Fruit fly (Drosophila melanogaster): ENCODE measurements around the gene Arfrp1.

Gene Arfrp1

dm6 chrX:9139138-9139537, 32.3 kb downstream of the Arfrp1 start:
- peak; percentile 38 for TF ChIP-seq CG32532 (GFP tag; IDR thresholded peaks at IDR 0.05)
- TF ChIP-seq HHEX (GFP tag; optimal IDR thresholded peaks at IDR 0.05) = peak; percentile 59
- TF ChIP-seq Max (GFP tag; optimal IDR thresholded peaks at IDR 0.05) = no peak
- TF ChIP-seq CG8290 (GFP tag; optimal IDR thresholded peaks at IDR 0.05) = no peak
- TF ChIP-seq CG8290 (tag; optimal IDR thresholded peaks at IDR 0.05) = peak in 1 of 2 experiments; percentile 57
- TF ChIP-seq NFAT (GFP tag; IDR thresholded peaks at IDR 0.05) = peak; percentile 23; the same call in 1 of the 2 replicates
- peak; percentile 62 for TF ChIP-seq CG12769 (tag; optimal IDR thresholded peaks at IDR 0.05)
- peak; percentile 56 for TF ChIP-seq Deaf1 (tag; optimal IDR thresholded peaks at IDR 0.05)
- TF ChIP-seq gcm (GFP tag; optimal IDR thresholded peaks at IDR 0.05) = peak; percentile 45
- peak; percentile 17 for TF ChIP-seq CG15514 (GFP tag; optimal IDR thresholded peaks at IDR 0.05)
- no peak for TF ChIP-seq CG10979 (tag; optimal IDR thresholded peaks at IDR 0.05)
- no peak for TF ChIP-seq disco-r (GFP tag; optimal IDR thresholded peaks at IDR 0.05)
- TF ChIP-seq bsh (GFP tag; optimal IDR thresholded peaks at IDR 0.05) = peak in 1 of 2 experiments; percentile 59
- TF ChIP-seq CG33557 (GFP tag; optimal IDR thresholded peaks at IDR 0.05) = no peak
- 0 out of 2 replicates have a peak, but pooled peaks have one; percentile 41 for TF ChIP-seq Awh (GFP tag; IDR thresholded peaks at IDR 0.05)
- no peak for TF ChIP-seq pan (optimal IDR thresholded peaks at IDR 0.05)
- TF ChIP-seq pan (GFP tag; optimal IDR thresholded peaks at IDR 0.05 in 1 of 2, IDR thresholded peaks at IDR 0.05 in 1 of 2) = peak in 1 of 2 experiments; percentile 4
- TF ChIP-seq nom (GFP tag; optimal IDR thresholded peaks at IDR 0.05) = peak; percentile 96
- TF ChIP-seq ase (GFP tag; IDR thresholded peaks at IDR 0.05) = 0 out of 3 replicates have a peak, but pooled peaks have one; percentile 21
- TF ChIP-seq CG18599 (GFP tag; optimal IDR thresholded peaks at IDR 0.05) = peak; percentile 20
- no peak for TF ChIP-seq CG12744 (GFP tag; optimal IDR thresholded peaks at IDR 0.05)
- 0 out of 4 replicates have a peak, but pooled peaks have one; percentile 8 for TF ChIP-seq chinmo (GFP tag; IDR thresholded peaks at IDR 0.05; ENCODE audit: partially characterized antibody)
- peak; percentile 27 for TF ChIP-seq pros (GFP tag; optimal IDR thresholded peaks at IDR 0.05)
- TF ChIP-seq crol (GFP tag; IDR thresholded peaks at IDR 0.05) = peak; percentile 96
- no peak for TF ChIP-seq mam (GFP tag; optimal IDR thresholded peaks at IDR 0.05)
- TF ChIP-seq mirr (GFP tag; optimal IDR thresholded peaks at IDR 0.05) = peak; percentile 41
- no peak for TF ChIP-seq YL-1 (GFP tag; optimal IDR thresholded peaks at IDR 0.05)
- TF ChIP-seq Sin3A (optimal IDR thresholded peaks at IDR 0.05) = no peak
- peak; percentile 19 for TF ChIP-seq dmrt99B (tag; optimal IDR thresholded peaks at IDR 0.05)
- TF ChIP-seq aop (GFP tag; IDR thresholded peaks at IDR 0.05) = peak; percentile 88
- peak; percentile 46 for TF ChIP-seq oc (tag; optimal IDR thresholded peaks at IDR 0.05)
- peak; percentile 52; the same call in 1 of the 3 replicates for TF ChIP-seq ci (GFP tag; IDR thresholded peaks at IDR 0.05)
- TF ChIP-seq peb (GFP tag; IDR thresholded peaks at IDR 0.05) = no peak
- TF ChIP-seq wek (GFP tag; optimal IDR thresholded peaks at IDR 0.05) = peak; percentile 37
- no peak for TF ChIP-seq ERR (GFP tag; optimal IDR thresholded peaks at IDR 0.05)
- TF ChIP-seq CG5180 (GFP tag; optimal IDR thresholded peaks at IDR 0.05) = peak; percentile 81
- no peak for TF ChIP-seq Bteb2 (GFP tag; optimal IDR thresholded peaks at IDR 0.05)
- TF ChIP-seq ATbp (GFP tag; optimal IDR thresholded peaks at IDR 0.05) = peak; percentile 3
- peak; percentile 27 for TF ChIP-seq abd-A (tag; optimal IDR thresholded peaks at IDR 0.05)
- TF ChIP-seq Nf-YC (tag; optimal IDR thresholded peaks at IDR 0.05) = peak; percentile 3
- TF ChIP-seq CG10543 (GFP tag; optimal IDR thresholded peaks at IDR 0.05) = peak; percentile 65
- TF ChIP-seq jigr1 (GFP tag; IDR thresholded peaks at IDR 0.05) = no peak
- peak; percentile 17 for TF ChIP-seq Jarid2 (GFP tag; optimal IDR thresholded peaks at IDR 0.05)
- TF ChIP-seq nau (GFP tag; optimal IDR thresholded peaks at IDR 0.05) = peak; percentile 43
- TF ChIP-seq CG6254 (GFP tag; optimal IDR thresholded peaks at IDR 0.05) = peak; percentile 15
- no peak for TF ChIP-seq Drgx (GFP tag; IDR thresholded peaks at IDR 0.05)
- peak; percentile 12 for TF ChIP-seq CG12071 (GFP tag; optimal IDR thresholded peaks at IDR 0.05)
- TF ChIP-seq Optix (GFP tag; IDR thresholded peaks at IDR 0.05) = 0 out of 3 replicates have a peak, but pooled peaks have one; percentile 23
- TF ChIP-seq kah (GFP tag; optimal IDR thresholded peaks at IDR 0.05) = peak; percentile 23
- TF ChIP-seq lab (GFP tag; optimal IDR thresholded peaks at IDR 0.05) = peak; percentile 30

Measured in whole organism, embryonic.